Fruit fly (Drosophila melanogaster) whole organism, embryonic: Measurements from ENCODE around the gene CG12620.

ENCODE experiments used
- Bgb ChIP-seq: fragments of 200-800 bp; sonication (Bioruptor generic); IDR thresholded peaks from 2 replicates; pipeline ENCODE4 v1.3.6; 2022; ENCODE audit warnings: missing biosample characterization, missing genetic modification characterization; ENCODE audit not compliant: partially characterized antibody
- CG11456 ChIP-seq: fragments of 200-800 bp; sonication (Bioruptor generic); IDR thresholded peaks from 3 replicates; pipeline ENCODE4 v1.3.6; 2022; ENCODE audit warnings: missing biosample characterization, missing genetic modification characterization
- CG15514 ChIP-seq: fragments of 200-800 bp; sonication (Bioruptor generic); optimal IDR thresholded peaks from 3 replicates; lab custom pipeline; 2017; ENCODE audit warnings: missing biosample characterization, missing genetic modification characterization, mild to moderate bottlenecking, moderate library complexity, missing genetic modification reagents
- CG1603 ChIP-seq: fragments of 200-800 bp; sonication (Bioruptor generic); optimal IDR thresholded peaks from 2 replicates; lab custom pipeline; 2019; ENCODE audit warnings: missing biosample characterization, mild to moderate bottlenecking, missing genetic modification characterization, moderate library complexity
- CG30403 ChIP-seq: fragments of 200-800 bp; sonication (Bioruptor generic); optimal IDR thresholded peaks from 3 replicates; lab custom pipeline; 2016; ENCODE audit warnings: missing biosample characterization, missing genetic modification characterization
- CG3847 ChIP-seq: fragments of 200-800 bp; sonication (Bioruptor generic); IDR thresholded peaks from 2 replicates; pipeline ENCODE4 v1.3.6; 2022; ENCODE audit warnings: missing biosample characterization, missing genetic modification characterization
- CG4282 ChIP-seq: fragments of 200-800 bp; sonication (Bioruptor generic); optimal IDR thresholded peaks from 2 replicates; lab custom pipeline; 2016; ENCODE audit warnings: missing biosample characterization, missing genetic modification characterization
- CTCF ChIP-seq: fragments of 200-800 bp; sonication (Bioruptor generic); optimal IDR thresholded peaks from 2 replicates; lab custom pipeline; 2017; ENCODE audit warnings: missing biosample characterization, mild to moderate bottlenecking, missing genetic modification characterization, moderate library complexity
- Deaf1 ChIP-seq: fragments of 200-800 bp; optimal IDR thresholded peaks from 3 replicates; lab custom pipeline; 2019; ENCODE audit warnings: missing biosample characterization, mild to moderate bottlenecking, missing genetic modification characterization, moderate library complexity
- HLH4C ChIP-seq: fragments of 200-800 bp; sonication (Bioruptor generic); IDR thresholded peaks from 3 replicates; pipeline ENCODE4 v1.3.6; 2022; ENCODE audit warnings: missing biosample characterization, missing genetic modification characterization; ENCODE audit not compliant: partially characterized antibody
- Hmr ChIP-seq: fragments of 200-800 bp; sonication (Bioruptor generic); optimal IDR thresholded peaks from 3 replicates; lab custom pipeline; 2017; ENCODE audit warnings: mild to moderate bottlenecking, missing biosample characterization, missing genetic modification reagents, missing genetic modification characterization
- Jarid2 ChIP-seq: fragments of 200-800 bp; sonication (Bioruptor generic); optimal IDR thresholded peaks from 3 replicates; lab custom pipeline; 2017; ENCODE audit warnings: mild to moderate bottlenecking, missing biosample characterization, missing genetic modification reagents, missing genetic modification characterization
- TFAM ChIP-seq: fragments of 200-800 bp; sonication (Bioruptor generic); optimal IDR thresholded peaks from 2 replicates; lab custom pipeline; 2017; ENCODE audit warnings: missing biosample characterization, missing genetic modification characterization, inconsistent platforms
- Trl ChIP-seq, 3 experiments: fragments of >200 bp in 2 of 3; fragments of 200-800 bp in 1 of 3; sonication (Bioruptor generic) in 1 of 3; optimal IDR thresholded peaks; 2 replicates in 1 of 3; 3 replicates in 2 of 3; lab custom pipeline; 2016 to 2017; ENCODE audit warnings: missing biosample characterization in 1 of 3, missing genetic modification characterization in 1 of 3
- abd-A ChIP-seq: fragments of 200-800 bp; sonication (Bioruptor generic); optimal IDR thresholded peaks from 3 replicates; lab custom pipeline; 2019; ENCODE audit warnings: missing biosample characterization, mild to moderate bottlenecking, missing genetic modification characterization, moderate library complexity
- amos ChIP-seq: fragments of 200-800 bp; sonication (Bioruptor generic); IDR thresholded peaks from 2 replicates; pipeline ENCODE4 v1.3.6; 2022; ENCODE audit warnings: missing biosample characterization, missing genetic modification characterization; ENCODE audit not compliant: partially characterized antibody
- croc ChIP-seq: fragments of 200-800 bp; sonication (Bioruptor generic); conservative IDR thresholded peaks from 3 replicates; pipeline ENCODE4 v1.3.6; 2022; ENCODE audit warnings: missing biosample characterization, missing genetic modification characterization
- dm ChIP-seq: fragments of 200-800 bp; sonication (Bioruptor generic); optimal IDR thresholded peaks from 3 replicates; lab custom pipeline; 2016; ENCODE audit warnings: missing biosample characterization, missing genetic modification characterization
- gsb-n ChIP-seq: fragments of 200-800 bp; sonication (Bioruptor generic); optimal IDR thresholded peaks from 3 replicates; lab custom pipeline; 2018; ENCODE audit warnings: missing biosample characterization, mild to moderate bottlenecking, missing genetic modification characterization
- h ChIP-seq: fragments of >200 bp; optimal IDR thresholded peaks from 2 replicates; lab custom pipeline; 2017
- lov ChIP-seq, 2 experiments: fragments of 200-800 bp in 1 of 2; fragments of >200 bp in 1 of 2; sonication (Bioruptor generic) in 1 of 2; IDR thresholded peaks in 1 of 2; optimal IDR thresholded peaks in 1 of 2; 2 replicates in 1 of 2; 3 replicates in 1 of 2; pipeline versions ENCODE4 v1.3.6 to Lab custom; 2017 to 2022; ENCODE audit warnings: missing biosample characterization in 1 of 2, missing genetic modification characterization in 1 of 2
- onecut ChIP-seq: fragments of 200-800 bp; sonication (Bioruptor generic); IDR thresholded peaks from 2 replicates; pipeline ENCODE4 v1.3.6; 2022; ENCODE audit warnings: missing biosample characterization, missing genetic modification characterization
- pfk ChIP-seq: fragments of 200-800 bp; sonication (Bioruptor generic); optimal IDR thresholded peaks from 2 replicates; lab custom pipeline; 2018; ENCODE audit warnings: missing biosample characterization, mild to moderate bottlenecking, missing genetic modification characterization, moderate library complexity

Gene CG12620

dm6 chr2L:17130795-17131194 lies 43.4 kb downstream of the CG12620 start, which contains the start of the genes CG34106 and beat-IIIa:
CG34106 (plus strand) TSS chr2L:17131024.
beat-IIIa (plus strand) TSS chr2L:17131024.
- TF ChIP-seq Deaf1 (tag; lab: Kevin White, UChicago) (peak; percentile 88), CG15514 (GFP tag; lab: Kevin White, UChicago) (no peak), CG3847 (GFP tag; lab: Robert Waterston, UW) (no peak), CTCF (GFP tag; lab: Kevin White, UChicago) (peak; percentile 87), h (no peak), CG30403 (GFP tag; lab: Kevin White, UChicago) (no peak), CG4282 (GFP tag; lab: Kevin White, UChicago) (no peak), abd-A (tag; lab: Kevin White, UChicago) (peak; percentile 30), Trl (optimal IDR thresholded peaks at IDR 0.05; lab: Kevin White, UChicago) (peak; percentile 33 to 49), Trl (GFP tag; optimal IDR thresholded peaks at IDR 0.05; lab: Kevin White, UChicago) (no peak), TFAM (GFP tag; lab: Kevin White, UChicago) (no peak), lov (optimal IDR thresholded peaks at IDR 0.05; lab: Kevin White, UChicago) (no peak), lov (GFP tag; IDR thresholded peaks at IDR 0.05; lab: Robert Waterston, UW) (no peak), dm (no peak), HLH4C (GFP tag; lab: Robert Waterston, UW) (0 out of 3 replicates have a peak, but pooled peaks have one; percentile 18), Bgb (peak; percentile 15; the same call in 1 of the 2 replicates), CG1603 (tag; lab: Kevin White, UChicago) (no peak), CG11456 (GFP tag; lab: Robert Waterston, UW) (peak; percentile 61; the same call in 1 of the 3 replicates), croc (GFP tag; lab: Robert Waterston, UW) (no peak), gsb-n (tag; lab: Kevin White, UChicago) (no peak), onecut (GFP tag; lab: Robert Waterston, UW) (peak; percentile 9; the same call in 1 of the 2 replicates), pfk (peak; percentile 80), Hmr (GFP tag; lab: Kevin White, UChicago) (peak; percentile 5), amos (GFP tag; lab: Robert Waterston, UW) (peak; percentile 21; the same call in 1 of the 2 replicates), Jarid2 (GFP tag; lab: Kevin White, UChicago) (peak; percentile 69)
- TF ChIP-seq, all 482 proteins: peak for 12
